Worm (Caenorhabditis elegans) whole organism, L4 larva: Measurements from ENCODE around the gene srz-91.

ENCODE experiments used
- F26F4.8 ChIP-seq: fragments of 200-800 bp; sonication (Bioruptor generic); conservative IDR thresholded peaks from 2 replicates; pipeline ENCODE4 v1.3.6; 2022; ENCODE audit warnings: missing genetic modification characterization, missing compliant biosample characterization
- F49E8.2 ChIP-seq: sonication (generic microtip); optimal IDR thresholded peaks from 2 replicates; lab custom pipeline; 2016; ENCODE audit warnings: missing compliant biosample characterization, mild to moderate bottlenecking, missing genetic modification characterization, borderline replicate concordance
- T20F7.1 ChIP-seq: fragments of 200-800 bp; sonication (Bioruptor generic); optimal IDR thresholded peaks from 2 replicates; lab custom pipeline; 2018; ENCODE audit warnings: mild to moderate bottlenecking, missing genetic modification characterization, missing compliant biosample characterization
- ceh-28 ChIP-seq: fragments of 150-350 bp; optimal IDR thresholded peaks from 2 replicates; lab custom pipeline; 2014; ENCODE audit warnings: missing biosample characterization, missing genetic modification reagents, missing genetic modification characterization
- dmd-6 ChIP-seq: fragments of 200-800 bp; sonication (Bioruptor generic); IDR thresholded peaks from 2 replicates; pipeline ENCODE4 v1.3.6; 2022; ENCODE audit warnings: missing genetic modification reagents, missing genetic modification characterization, missing compliant biosample characterization
- dmd-9 ChIP-seq: fragments of 200-800 bp; sonication (Bioruptor generic); IDR thresholded peaks from 2 replicates; pipeline ENCODE4 v1.3.6; 2022; ENCODE audit warnings: missing genetic modification reagents, missing genetic modification characterization, missing compliant biosample characterization
- dpl-1 ChIP-seq: fragments of 150-350 bp; optimal IDR thresholded peaks from 2 replicates; lab custom pipeline; 2014; ENCODE audit warnings: missing biosample characterization, missing genetic modification reagents, missing genetic modification characterization
- egl-27 ChIP-seq: sonication (generic microtip); optimal IDR thresholded peaks from 3 replicates; lab custom pipeline; 2017; ENCODE audit warnings: missing biosample characterization, missing genetic modification reagents, missing genetic modification characterization
- egl-43 ChIP-seq: fragments of 200-800 bp; sonication (Bioruptor generic); IDR thresholded peaks from 2 replicates; pipeline ENCODE4 v1.3.6; 2022; ENCODE audit warnings: missing genetic modification reagents, missing genetic modification characterization, missing compliant biosample characterization
- fkh-10 ChIP-seq: fragments of 150-350 bp; optimal IDR thresholded peaks from 2 replicates; lab custom pipeline; 2014; ENCODE audit warnings: missing biosample characterization, missing genetic modification reagents, missing genetic modification characterization
- lin-1 ChIP-seq: fragments of 200-800 bp; sonication (Bioruptor generic); IDR thresholded peaks from 2 replicates; pipeline ENCODE4 v1.3.6; 2022; ENCODE audit warnings: missing genetic modification reagents, missing genetic modification characterization, missing compliant biosample characterization
- lin-13 ChIP-seq: fragments of 150-350 bp; optimal IDR thresholded peaks from 2 replicates; lab custom pipeline; 2014; ENCODE audit warnings: missing biosample characterization, missing genetic modification reagents, missing genetic modification characterization
- lin-15B ChIP-seq: fragments of 150-350 bp; sonication (generic microtip); optimal IDR thresholded peaks from 3 replicates; lab custom pipeline; 2014; ENCODE audit warnings: missing biosample characterization, missing genetic modification characterization
- lin-29 ChIP-seq: fragments of 200-800 bp; sonication (Bioruptor generic); IDR thresholded peaks from 2 replicates; pipeline ENCODE4 v1.3.6; 2022; ENCODE audit warnings: missing genetic modification reagents, missing genetic modification characterization, missing compliant biosample characterization
- lin-38 ChIP-seq: fragments of 200-800 bp; sonication (Bioruptor generic); IDR thresholded peaks from 2 replicates; pipeline ENCODE4 v1.3.6; 2022; ENCODE audit warnings: missing genetic modification reagents, missing genetic modification characterization, missing compliant biosample characterization
- lir-3 ChIP-seq: sonication (generic microtip); optimal IDR thresholded peaks from 2 replicates; lab custom pipeline; 2016; ENCODE audit warnings: mild to moderate bottlenecking, missing genetic modification characterization, missing compliant biosample characterization
- mep-1 ChIP-seq: fragments of 150-350 bp; sonication (generic microtip); optimal IDR thresholded peaks from 3 replicates; lab custom pipeline; 2014; ENCODE audit warnings: missing biosample characterization, missing genetic modification characterization
- mxl-3 ChIP-seq: fragments of 200-800 bp; sonication (Bioruptor generic); optimal IDR thresholded peaks from 2 replicates; lab custom pipeline; 2018; ENCODE audit warnings: mild to moderate bottlenecking, missing genetic modification characterization, missing compliant biosample characterization
- nhr-10 ChIP-seq: fragments of 150-350 bp; optimal IDR thresholded peaks from 2 replicates; lab custom pipeline; 2014; ENCODE audit warnings: missing biosample characterization, missing genetic modification characterization
- nhr-41 ChIP-seq: fragments of 200-800 bp; sonication (Bioruptor generic); IDR thresholded peaks from 2 replicates; pipeline ENCODE4 v1.3.6; 2022; ENCODE audit warnings: missing genetic modification reagents, missing genetic modification characterization, missing compliant biosample characterization
- nhr-42 ChIP-seq: fragments of 200-800 bp; sonication (Bioruptor generic); IDR thresholded peaks from 2 replicates; pipeline ENCODE4 v1.3.6; 2022; ENCODE audit warnings: missing genetic modification characterization, missing compliant biosample characterization
- nhr-48 ChIP-seq: sonication (generic microtip); optimal IDR thresholded peaks from 2 replicates; lab custom pipeline; 2016; ENCODE audit warnings: mild to moderate bottlenecking, missing genetic modification characterization, missing compliant biosample characterization
- pqm-1 ChIP-seq: sonication (generic microtip); optimal IDR thresholded peaks from 2 replicates; lab custom pipeline; 2017; ENCODE audit warnings: missing biosample characterization, missing genetic modification characterization
- rbr-2 ChIP-seq: sonication (generic microtip); optimal IDR thresholded peaks from 2 replicates; lab custom pipeline; 2016; ENCODE audit warnings: missing genotype, missing genetic modification characterization, missing compliant biosample characterization
- saeg-2 ChIP-seq: fragments of 200-800 bp; sonication (Bioruptor generic); IDR thresholded peaks from 2 replicates; pipeline ENCODE4 v1.3.6; 2022; ENCODE audit warnings: missing genetic modification reagents, missing genetic modification characterization, missing compliant biosample characterization
- set-16 ChIP-seq: fragments of 200-800 bp; sonication (Bioruptor generic); IDR thresholded peaks from 2 replicates; pipeline ENCODE4 v1.3.6; 2022; ENCODE audit warnings: missing genetic modification reagents, missing genetic modification characterization, missing compliant biosample characterization
- skn-1 ChIP-seq: fragments of 150-350 bp; optimal IDR thresholded peaks from 2 replicates; lab custom pipeline; 2014; ENCODE audit warnings: missing biosample characterization, missing genetic modification characterization
- snpc-4 ChIP-seq: fragments of 150-350 bp; optimal IDR thresholded peaks from 2 replicates; lab custom pipeline; 2014; ENCODE audit warnings: missing biosample characterization, missing genetic modification characterization
- spr-1 ChIP-seq: sonication (generic microtip); optimal IDR thresholded peaks from 2 replicates; lab custom pipeline; 2016; ENCODE audit warnings: mild to moderate bottlenecking, missing genetic modification characterization, missing compliant biosample characterization
- tra-1 ChIP-seq: fragments of 200-800 bp; sonication (Bioruptor generic); IDR thresholded peaks from 2 replicates; pipeline ENCODE4 v1.3.6; 2022; ENCODE audit warnings: missing genetic modification reagents, missing genetic modification characterization, missing compliant biosample characterization
- vab-7 ChIP-seq: fragments of 200-800 bp; sonication (Bioruptor generic); IDR thresholded peaks from 2 replicates; pipeline ENCODE4 v1.3.6; 2022; ENCODE audit warnings: missing genetic modification reagents, missing genetic modification characterization, missing compliant biosample characterization
- zfp-3 ChIP-seq: fragments of 200-800 bp; sonication (Bioruptor generic); conservative IDR thresholded peaks from 2 replicates; pipeline ENCODE4 v1.3.6; 2022; ENCODE audit warnings: missing genetic modification reagents, missing genetic modification characterization, missing compliant biosample characterization
- zip-11 ChIP-seq: fragments of 200-800 bp; sonication (Bioruptor generic); IDR thresholded peaks from 2 replicates; pipeline ENCODE4 v1.3.6; 2022; ENCODE audit warnings: missing genetic modification characterization, missing compliant biosample characterization

srz-91 gene

ce11 chrV:17650427-17650826 is 42.5 kb downstream of the srz-91 start, which contains the start of gene fbxa-192:
Gene fbxa-192 (minus strand): TSS chrV:17650527.
- TF ChIP-seq nhr-48 (tag; lab: Kevin White, UChicago) (no peak), skn-1 (tag; lab: Kevin White, UChicago) (no peak), lin-38 (GFP tag; lab: Robert Waterston, UW) (no peak), set-16 (GFP tag; lab: Robert Waterston, UW) (no peak), pqm-1 (tag; lab: Kevin White, UChicago) (no peak), mxl-3 (GFP tag; lab: Kevin White, UChicago) (no peak), F26F4.8 (GFP tag; lab: Robert Waterston, UW) (no peak), nhr-42 (GFP tag; lab: Robert Waterston, UW) (no peak), zip-11 (GFP tag; lab: Robert Waterston, UW) (no peak), F49E8.2 (tag; lab: Kevin White, UChicago) (no peak), nhr-41 (GFP tag; lab: Robert Waterston, UW) (no peak), nhr-10 (tag; lab: Kevin White, UChicago) (no peak)

DNA sequence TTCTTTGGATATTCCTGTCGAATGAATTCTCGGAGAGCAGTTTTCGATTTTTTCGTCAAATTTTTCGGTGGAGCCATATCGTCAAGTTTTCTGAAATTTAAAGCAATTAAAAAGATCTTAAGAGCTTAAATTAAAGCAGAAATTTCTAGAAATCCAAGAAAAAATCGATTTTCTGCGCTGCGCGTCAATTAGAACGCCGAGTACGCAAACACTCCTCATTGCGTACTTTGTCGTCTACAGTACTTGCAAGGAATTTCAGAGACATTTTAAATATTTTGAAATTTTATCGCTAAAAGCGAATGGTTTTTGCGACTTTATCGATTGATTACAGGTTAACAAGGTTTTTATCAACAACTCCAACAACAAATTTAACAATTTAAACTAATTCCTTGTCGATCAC is 47.3 kb downstream of the srz-91 start:
- TF ChIP-seq tra-1 (GFP tag; lab: Robert Waterston, UW) (no peak), mxl-3 (GFP tag; lab: Kevin White, UChicago) (no peak), spr-1 (no peak), lin-15B (tag; lab: Kevin White, UChicago) (no peak), lin-1 (no peak), fkh-10 (GFP tag; lab: Kevin White, UChicago) (no peak), F26F4.8 (GFP tag; lab: Robert Waterston, UW) (no peak), dpl-1 (GFP tag; lab: Kevin White, UChicago) (no peak), mep-1 (no peak), pqm-1 (tag; lab: Kevin White, UChicago) (no peak)

DNA sequence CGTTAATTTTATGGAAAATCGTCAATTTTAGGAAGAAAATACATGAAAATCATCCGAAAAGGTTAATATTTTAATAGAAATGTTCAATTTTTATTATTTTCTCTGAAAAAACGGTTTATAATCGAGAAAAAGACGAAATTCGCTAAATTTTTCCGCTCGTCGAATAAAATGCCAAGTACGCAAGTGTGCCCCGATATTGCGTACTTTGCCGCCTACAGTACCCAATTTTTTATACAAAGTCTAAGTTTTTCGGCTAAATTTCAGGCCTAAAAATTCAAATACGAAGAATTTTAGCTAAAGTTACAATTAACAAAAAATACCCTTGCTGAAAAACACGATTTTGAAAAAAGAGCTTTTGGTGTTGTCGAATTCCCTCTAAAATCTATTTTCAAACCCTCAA is 50.9 kb downstream of the srz-91 start:
- TF ChIP-seq F49E8.2 (tag; lab: Kevin White, UChicago) (no peak), vab-7 (GFP tag; lab: Robert Waterston, UW) (no peak), T20F7.1 (no peak), lin-29 (GFP tag; lab: Robert Waterston, UW) (no peak), snpc-4 (tag; lab: Kevin White, UChicago) (no peak), saeg-2 (GFP tag; lab: Robert Waterston, UW) (no peak), zfp-3 (GFP tag; lab: Robert Waterston, UW) (no peak), rbr-2 (no peak), lir-3 (tag; lab: Kevin White, UChicago) (no peak), lin-13 (no peak), egl-27 (tag; lab: Kevin White, UChicago) (no peak), dmd-6 (no peak), ceh-28 (tag; lab: Kevin White, UChicago) (no peak), nhr-48 (tag; lab: Kevin White, UChicago) (no peak), mxl-3 (GFP tag; lab: Kevin White, UChicago) (no peak), dmd-9 (GFP tag; lab: Robert Waterston, UW) (no peak), egl-43 (GFP tag; lab: Robert Waterston, UW) (no peak)
